Fruit fly (Drosophila melanogaster) whole organism, embryonic: ENCODE results near the gene NaPi-III.

Experiments used
- B-H1 ChIP-seq: fragments of 200-800 bp; sonication (Bioruptor generic); IDR thresholded peaks from 3 replicates; pipeline ENCODE4 v1.3.6; 2022; ENCODE audit warnings: missing biosample characterization, missing genetic modification characterization
- Blimp-1 ChIP-seq: fragments of 200-800 bp; sonication (Bioruptor generic); optimal IDR thresholded peaks from 3 replicates; lab custom pipeline; 2018; ENCODE audit warnings: missing biosample characterization, missing genetic modification characterization, mild to moderate bottlenecking, moderate library complexity, missing genetic modification reagents
- CG10959 ChIP-seq: fragments of 200-800 bp; sonication (Bioruptor generic); IDR thresholded peaks from 2 replicates; pipeline ENCODE4 v1.3.6; 2022; ENCODE audit warnings: missing biosample characterization, missing genetic modification characterization
- CG1233 ChIP-seq: fragments of 200-800 bp; sonication (Bioruptor generic); optimal IDR thresholded peaks from 4 replicates; lab custom pipeline; 2018; ENCODE audit warnings: missing biosample characterization, mild to moderate bottlenecking, missing genetic modification characterization
- CG12391 ChIP-seq: fragments of 200-800 bp; sonication (Bioruptor generic); optimal IDR thresholded peaks from 3 replicates; lab custom pipeline; 2018; ENCODE audit warnings: missing biosample characterization, mild to moderate bottlenecking, missing genetic modification characterization, moderate library complexity
- CG12769 ChIP-seq: fragments of 200-800 bp; sonication (Bioruptor generic); optimal IDR thresholded peaks from 2 replicates; lab custom pipeline; 2019; ENCODE audit warnings: missing biosample characterization, mild to moderate bottlenecking, missing genetic modification characterization, moderate library complexity
- CG13123 ChIP-seq: fragments of 200-800 bp; sonication (Bioruptor generic); optimal IDR thresholded peaks from 2 replicates; lab custom pipeline; 2016; ENCODE audit warnings: missing biosample characterization, missing genetic modification characterization
- CG1529 ChIP-seq: fragments of 200-800 bp; sonication (Bioruptor generic); optimal IDR thresholded peaks from 3 replicates; lab custom pipeline; 2018; ENCODE audit warnings: missing biosample characterization, missing genetic modification characterization
- CG16815 ChIP-seq: fragments of 200-800 bp; sonication (Bioruptor generic); optimal IDR thresholded peaks from 3 replicates; lab custom pipeline; 2017; ENCODE audit warnings: missing biosample characterization, mild to moderate bottlenecking, missing genetic modification characterization
- CG2129 ChIP-seq: fragments of 200-800 bp; sonication (Bioruptor generic); IDR thresholded peaks from 2 replicates; pipeline ENCODE4 v1.3.6; 2022; ENCODE audit warnings: missing biosample characterization, missing genetic modification characterization; ENCODE audit not compliant: partially characterized antibody
- CG30020 ChIP-seq: fragments of 200-800 bp; optimal IDR thresholded peaks from 2 replicates; lab custom pipeline; 2019; ENCODE audit warnings: missing biosample characterization, mild to moderate bottlenecking, missing genetic modification characterization, moderate library complexity
- CG32767 ChIP-seq: fragments of 200-800 bp; sonication (Bioruptor generic); IDR thresholded peaks from 2 replicates; pipeline ENCODE4 v1.3.6; 2022; ENCODE audit warnings: missing biosample characterization, missing genetic modification characterization
- CG3407 ChIP-seq: fragments of 200-800 bp; sonication (Bioruptor generic); optimal IDR thresholded peaks from 2 replicates; lab custom pipeline; 2018; ENCODE audit warnings: missing biosample characterization, mild to moderate bottlenecking, missing genetic modification characterization
- CG43689 ChIP-seq: fragments of 200-800 bp; sonication (Bioruptor generic); IDR thresholded peaks from 2 replicates; pipeline ENCODE4 v1.3.6; 2022; ENCODE audit warnings: missing biosample characterization, missing genetic modification characterization
- CG4424 ChIP-seq: fragments of 200-800 bp; sonication (Bioruptor generic); optimal IDR thresholded peaks from 3 replicates; lab custom pipeline; 2016; ENCODE audit warnings: missing biosample characterization, missing genetic modification characterization
- CG6254 ChIP-seq: fragments of 200-800 bp; sonication (Bioruptor generic); optimal IDR thresholded peaks from 3 replicates; lab custom pipeline; 2017; ENCODE audit warnings: mild to moderate bottlenecking, missing biosample characterization, missing genetic modification reagents, missing genetic modification characterization
- CG7271 ChIP-seq: fragments of 200-800 bp; sonication (Bioruptor generic); optimal IDR thresholded peaks from 2 replicates; lab custom pipeline; 2018; ENCODE audit warnings: missing biosample characterization, mild to moderate bottlenecking, missing genetic modification characterization, moderate library complexity
- CG7745 ChIP-seq: fragments of 200-800 bp; sonication (Bioruptor generic); optimal IDR thresholded peaks from 2 replicates; lab custom pipeline; 2018; ENCODE audit warnings: missing biosample characterization, mild to moderate bottlenecking, missing genetic modification characterization, moderate library complexity
- Camta ChIP-seq: fragments of 200-800 bp; sonication (Bioruptor generic); optimal IDR thresholded peaks from 2 replicates; lab custom pipeline; 2016; ENCODE audit warnings: missing biosample characterization, missing genetic modification characterization
- CkIIα-i1 ChIP-seq: fragments of 200-800 bp; sonication (Bioruptor generic); IDR thresholded peaks from 2 replicates; pipeline ENCODE4 v1.3.6; 2022; ENCODE audit warnings: missing biosample characterization, missing genetic modification characterization
- D19A ChIP-seq: fragments of 200-800 bp; optimal IDR thresholded peaks from 3 replicates; lab custom pipeline; 2019; ENCODE audit warnings: missing biosample characterization, mild to moderate bottlenecking, missing genetic modification characterization, moderate library complexity
- Doc3 ChIP-seq: fragments of 200-800 bp; sonication (Bioruptor generic); IDR thresholded peaks from 3 replicates; pipeline ENCODE4 v1.3.6; 2022; ENCODE audit warnings: missing biosample characterization, missing genetic modification characterization; ENCODE audit not compliant: partially characterized antibody
- Gsc ChIP-seq: fragments of 200-800 bp; sonication (Bioruptor generic); IDR thresholded peaks from 2 replicates; pipeline ENCODE4 v1.3.6; 2022; ENCODE audit warnings: missing biosample characterization, missing genetic modification characterization
- HmgZ ChIP-seq: fragments of 200-800 bp; sonication (Bioruptor generic); optimal IDR thresholded peaks from 2 replicates; lab custom pipeline; 2018; ENCODE audit warnings: missing biosample characterization, mild to moderate bottlenecking, missing genetic modification characterization
- MESR4 ChIP-seq: fragments of 200-800 bp; sonication (Bioruptor generic); optimal IDR thresholded peaks from 2 replicates; lab custom pipeline; 2018; ENCODE audit warnings: missing biosample characterization, mild to moderate bottlenecking, missing genetic modification characterization, moderate library complexity
- PHDP ChIP-seq: fragments of 200-800 bp; sonication (Bioruptor generic); optimal IDR thresholded peaks from 3 replicates; lab custom pipeline; 2018; ENCODE audit warnings: missing biosample characterization, mild to moderate bottlenecking, missing genetic modification characterization, moderate library complexity
- Side ChIP-seq: fragments of 200-800 bp; sonication (Bioruptor generic); optimal IDR thresholded peaks from 2 replicates; lab custom pipeline; 2016; ENCODE audit warnings: missing biosample characterization, missing genetic modification characterization
- ato ChIP-seq: fragments of 200-800 bp; sonication (Bioruptor generic); IDR thresholded peaks from 2 replicates; pipeline ENCODE4 v1.3.6; 2022; ENCODE audit warnings: missing biosample characterization, missing genetic modification characterization; ENCODE audit not compliant: partially characterized antibody
- az2 ChIP-seq: fragments of 200-800 bp; sonication (Bioruptor generic); optimal IDR thresholded peaks from 3 replicates; lab custom pipeline; 2016; ENCODE audit warnings: missing biosample characterization, missing genetic modification characterization
- cg ChIP-seq: fragments of 200-800 bp; sonication (Bioruptor generic); optimal IDR thresholded peaks from 3 replicates; lab custom pipeline; 2019; ENCODE audit warnings: missing biosample characterization, mild to moderate bottlenecking, missing genetic modification characterization, moderate library complexity
- chm ChIP-seq: fragments of 200-800 bp; sonication (Bioruptor generic); IDR thresholded peaks from 2 replicates; pipeline ENCODE4 v1.3.6; 2022; ENCODE audit warnings: missing biosample characterization, missing genetic modification characterization
- corto ChIP-seq: fragments of 200-800 bp; sonication (Bioruptor generic); optimal IDR thresholded peaks from 2 replicates; lab custom pipeline; 2016; ENCODE audit warnings: missing biosample characterization, mild to moderate bottlenecking, missing genetic modification characterization, moderate library complexity
- croc ChIP-seq: fragments of 200-800 bp; sonication (Bioruptor generic); conservative IDR thresholded peaks from 3 replicates; pipeline ENCODE4 v1.3.6; 2022; ENCODE audit warnings: missing biosample characterization, missing genetic modification characterization
- dan ChIP-seq: fragments of 200-800 bp; sonication (Bioruptor generic); IDR thresholded peaks from 2 replicates; pipeline ENCODE4 v1.3.6; 2022; ENCODE audit warnings: missing biosample characterization, missing genetic modification characterization
- dmrt11E ChIP-seq: fragments of 200-800 bp; sonication (Bioruptor generic); optimal IDR thresholded peaks from 3 replicates; lab custom pipeline; 2018; ENCODE audit warnings: missing biosample characterization, mild to moderate bottlenecking, missing genetic modification characterization, moderate library complexity
- emc ChIP-seq: fragments of 200-800 bp; sonication (Bioruptor generic); optimal IDR thresholded peaks from 2 replicates; lab custom pipeline; 2016; ENCODE audit warnings: missing biosample characterization, missing genetic modification characterization
- fu2 ChIP-seq: fragments of 200-800 bp; sonication (Bioruptor generic); optimal IDR thresholded peaks from 2 replicates; lab custom pipeline; 2016; ENCODE audit warnings: missing biosample characterization, missing genetic modification characterization
- gfzf ChIP-seq: fragments of 200-800 bp; sonication (Bioruptor generic); optimal IDR thresholded peaks from 2 replicates; lab custom pipeline; 2016; ENCODE audit warnings: missing biosample characterization, mild to moderate bottlenecking, missing genetic modification characterization, moderate library complexity
- insv ChIP-seq, 2 experiments: fragments of 200-800 bp; sonication (Bioruptor generic); optimal IDR thresholded peaks; 3 replicates each; lab custom pipeline; 2016 to 2018; ENCODE audit warnings: missing biosample characterization in 2 of 2, missing genetic modification characterization in 2 of 2
- nom ChIP-seq: fragments of 200-800 bp; sonication (Bioruptor generic); optimal IDR thresholded peaks from 2 replicates; lab custom pipeline; 2017; ENCODE audit warnings: missing biosample characterization, missing genetic modification characterization, mild to moderate bottlenecking, moderate library complexity, missing genetic modification reagents
- phol ChIP-seq: fragments of 200-800 bp; sonication (Bioruptor generic); optimal IDR thresholded peaks from 3 replicates; lab custom pipeline; 2018; ENCODE audit warnings: missing biosample characterization, mild to moderate bottlenecking, missing genetic modification characterization, moderate library complexity
- prd ChIP-seq, 3 experiments: fragments of >200 bp in 2 of 3; fragments of 200-800 bp in 1 of 3; sonication (Bioruptor generic) in 1 of 3; optimal IDR thresholded peaks in 2 of 3; IDR thresholded peaks in 1 of 3; 2 replicates in 2 of 3; 3 replicates in 1 of 3; pipeline versions ENCODE4 v1.3.6 to Lab custom; 2017 to 2022; ENCODE audit warnings: missing biosample characterization in 1 of 3, missing genetic modification characterization in 1 of 3
- pros ChIP-seq: fragments of 200-800 bp; sonication (Bioruptor generic); optimal IDR thresholded peaks from 3 replicates; lab custom pipeline; 2019; ENCODE audit warnings: missing biosample characterization, mild to moderate bottlenecking, missing genetic modification characterization, moderate library complexity
- sim ChIP-seq: fragments of 200-800 bp; sonication (Bioruptor generic); IDR thresholded peaks from 2 replicates; pipeline ENCODE4 v1.3.6; 2022; ENCODE audit warnings: missing biosample characterization, missing genetic modification characterization
- sima ChIP-seq: fragments of 200-800 bp; sonication (Bioruptor generic); optimal IDR thresholded peaks from 2 replicates; lab custom pipeline; 2016; ENCODE audit warnings: missing biosample characterization, missing genetic modification characterization
- sna ChIP-seq: fragments of 200-800 bp; sonication (Bioruptor generic); IDR thresholded peaks from 2 replicates; pipeline ENCODE4 v1.3.6; 2022; ENCODE audit warnings: missing biosample characterization, missing genetic modification characterization; ENCODE audit not compliant: partially characterized antibody
- tna ChIP-seq: fragments of 200-800 bp; sonication (Bioruptor generic); IDR thresholded peaks from 2 replicates; pipeline ENCODE4 v1.3.6; 2022; ENCODE audit warnings: missing biosample characterization, missing genetic modification characterization; ENCODE audit not compliant: partially characterized antibody
- trem ChIP-seq: fragments of 200-800 bp; optimal IDR thresholded peaks from 3 replicates; lab custom pipeline; 2019; ENCODE audit warnings: missing biosample characterization, mild to moderate bottlenecking, missing genetic modification characterization, moderate library complexity
- wdn ChIP-seq: fragments of 200-800 bp; sonication (Bioruptor generic); IDR thresholded peaks from 2 replicates; pipeline ENCODE4 v1.3.6; 2022; ENCODE audit warnings: missing biosample characterization, missing genetic modification characterization
- zfh2 ChIP-seq: fragments of 200-800 bp; sonication (Bioruptor generic); optimal IDR thresholded peaks from 2 replicates; lab custom pipeline; 2016; ENCODE audit warnings: missing biosample characterization, missing genetic modification characterization

NaPi-III gene

DNA sequence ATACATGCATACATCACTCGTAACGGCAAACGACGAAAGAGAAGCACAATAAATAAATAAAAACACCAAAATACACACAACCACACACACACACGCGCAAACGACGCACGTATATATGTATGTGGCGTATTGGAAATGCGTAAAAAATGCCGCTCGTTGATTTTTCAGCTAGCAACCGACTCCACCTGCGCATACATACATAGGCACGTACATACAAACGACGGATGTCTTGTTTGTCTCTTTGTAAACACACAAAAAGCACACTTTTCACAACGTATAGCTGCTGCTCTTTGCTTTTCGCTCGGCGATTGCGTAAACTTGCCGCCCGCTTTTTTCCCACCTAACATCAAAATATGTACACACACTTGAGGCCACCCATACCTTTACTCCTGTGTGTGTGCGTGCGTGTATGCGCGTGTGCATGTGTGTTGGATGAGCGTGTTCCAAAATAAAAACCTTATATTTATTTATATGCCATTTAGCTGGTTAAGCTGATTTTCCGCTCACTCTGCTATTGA, 3.2 kb upstream of the NaPi-III start (continued):
- TF ChIP-seq wdn (GFP tag; lab: Robert Waterston, UW) = no peak
- no peak for TF ChIP-seq sima
- peak; percentile 1 for TF ChIP-seq dmrt11E (tag; lab: Kevin White, UChicago)
- TF ChIP-seq D19A (tag; lab: Kevin White, UChicago) = no peak
- no peak for TF ChIP-seq CG16815 (GFP tag; lab: Kevin White, UChicago)
- no peak for TF ChIP-seq gfzf (GFP tag; lab: Kevin White, UChicago)
- peak; percentile 83 for TF ChIP-seq CG12769
- TF ChIP-seq Gsc = no peak
- TF ChIP-seq fu2 = no peak
- peak; percentile 30 for TF ChIP-seq CG1529 (GFP tag; lab: Kevin White, UChicago)
- peak; percentile 29 for TF ChIP-seq Side (GFP tag; lab: Kevin White, UChicago)
- TF ChIP-seq ato (GFP tag; lab: Robert Waterston, UW) = no peak
- TF ChIP-seq PHDP = peak; percentile 53
- TF ChIP-seq dan (GFP tag; lab: Robert Waterston, UW) = no peak
- TF ChIP-seq phol (tag; lab: Kevin White, UChicago) = no peak
- no peak for TF ChIP-seq CkIIα-i1 (GFP tag; lab: Robert Waterston, UW)
- peak in 1 of 2 experiments; percentile 62 for TF ChIP-seq insv (GFP tag; optimal IDR thresholded peaks at IDR 0.05; lab: Kevin White, UChicago)
- no peak for TF ChIP-seq CG2129
- TF ChIP-seq chm (GFP tag; lab: Robert Waterston, UW) = 0 out of 2 replicates have a peak, but pooled peaks have one; percentile 11
- TF ChIP-seq nom (GFP tag; lab: Kevin White, UChicago) = no peak
- no peak for TF ChIP-seq Blimp-1 (GFP tag; lab: Kevin White, UChicago)
- TF ChIP-seq B-H1 (GFP tag; lab: Robert Waterston, UW) = no peak
- TF ChIP-seq croc (GFP tag; lab: Robert Waterston, UW) = no peak
- no peak for TF ChIP-seq CG13123 (GFP tag; lab: Kevin White, UChicago)
- TF ChIP-seq CG1233 = peak; percentile 57
- no peak for TF ChIP-seq CG4424 (GFP tag; lab: Kevin White, UChicago)
- peak; percentile 52 for TF ChIP-seq CG3407
- TF ChIP-seq emc (GFP tag; lab: Kevin White, UChicago) = no peak
- TF ChIP-seq CG30020 (tag; lab: Kevin White, UChicago) = no peak
- TF ChIP-seq CG7271 (tag; lab: Kevin White, UChicago) = peak; percentile 33
- no peak for TF ChIP-seq Doc3 (GFP tag; lab: Robert Waterston, UW)
- no peak for TF ChIP-seq CG32767 (GFP tag; lab: Robert Waterston, UW)
- TF ChIP-seq pros = peak; percentile 8
- TF ChIP-seq prd (optimal IDR thresholded peaks at IDR 0.05; lab: Kevin White, UChicago) = no peak
- TF ChIP-seq prd (GFP tag; IDR thresholded peaks at IDR 0.05; lab: Robert Waterston, UW) = no peak
- TF ChIP-seq HmgZ (tag; lab: Kevin White, UChicago) = peak; percentile 48
- no peak for TF ChIP-seq trem (tag; lab: Kevin White, UChicago)
- no peak for TF ChIP-seq sna (GFP tag; lab: Robert Waterston, UW)
- TF ChIP-seq CG43689 (GFP tag; lab: Robert Waterston, UW) = no peak
- peak; percentile 63 for TF ChIP-seq corto (GFP tag; lab: Kevin White, UChicago)
- no peak for TF ChIP-seq CG12391 (tag; lab: Kevin White, UChicago)
- TF ChIP-seq CG10959 (GFP tag; lab: Robert Waterston, UW) = no peak
- TF ChIP-seq Camta (GFP tag; lab: Kevin White, UChicago) = no peak
- TF ChIP-seq cg = peak; percentile 98
- no peak for TF ChIP-seq zfh2 (GFP tag; lab: Kevin White, UChicago)
- TF ChIP-seq sim (GFP tag; lab: Robert Waterston, UW) = no peak
- TF ChIP-seq CG7745 (tag; lab: Kevin White, UChicago) = no peak
- peak; percentile 16 for TF ChIP-seq CG6254
- no peak for TF ChIP-seq tna
- TF ChIP-seq az2 (GFP tag; lab: Kevin White, UChicago) = no peak
- no peak for TF ChIP-seq MESR4
